Worm (Caenorhabditis elegans) whole organism, mixed stage, embryonic: ENCODE measurements around the gene Y43F8B.28.

Experiments
- elt-1 ChIP-seq: sonication (generic microtip); optimal IDR thresholded peaks from 2 replicates; lab custom pipeline; 2017; ENCODE audit warnings: missing genetic modification characterization, mild to moderate bottlenecking, missing compliant biosample characterization, antibody characterized with exemption, moderate library complexity, borderline replicate concordance; ENCODE audit not compliant: insufficient read depth
- elt-3 ChIP-seq: fragments of 150-350 bp; optimal IDR thresholded peaks from 2 replicates; lab custom pipeline; 2014; ENCODE audit warnings: missing biosample characterization, missing genetic modification characterization
- lin-13 ChIP-seq: fragments of 150-350 bp; optimal IDR thresholded peaks from 2 replicates; lab custom pipeline; 2014; ENCODE audit warnings: missing biosample characterization, missing genetic modification characterization
- lsy-2 ChIP-seq: fragments of 150-350 bp; optimal IDR thresholded peaks from 2 replicates; lab custom pipeline; 2014; ENCODE audit warnings: missing biosample characterization, missing genetic modification characterization
- nhr-12 ChIP-seq: fragments of 150-350 bp; optimal IDR thresholded peaks from 2 replicates; lab custom pipeline; 2014; ENCODE audit warnings: missing biosample characterization, missing genetic modification characterization
- snpc-4 ChIP-seq: fragments of 150-350 bp; optimal IDR thresholded peaks from 2 replicates; lab custom pipeline; 2014; ENCODE audit warnings: missing biosample characterization, missing genetic modification characterization
- sptf-1 ChIP-seq: sonication (generic microtip); optimal IDR thresholded peaks from 2 replicates; lab custom pipeline; 2017; ENCODE audit warnings: mild to moderate bottlenecking, missing genetic modification characterization, moderate library complexity, missing compliant biosample characterization
- unc-62 ChIP-seq: fragments of 150-350 bp; optimal IDR thresholded peaks from 2 replicates; lab custom pipeline; 2014; ENCODE audit warnings: missing biosample characterization, missing genetic modification reagents, missing genetic modification characterization
- zip-8 ChIP-seq: fragments of 150-350 bp; optimal IDR thresholded peaks from 2 replicates; lab custom pipeline; 2014; ENCODE audit warnings: missing biosample characterization, missing genetic modification characterization
- ztf-11 ChIP-seq: fragments of 150-350 bp; optimal IDR thresholded peaks from 2 replicates; lab custom pipeline; 2014; ENCODE audit warnings: missing biosample characterization, missing genetic modification characterization

DNA sequence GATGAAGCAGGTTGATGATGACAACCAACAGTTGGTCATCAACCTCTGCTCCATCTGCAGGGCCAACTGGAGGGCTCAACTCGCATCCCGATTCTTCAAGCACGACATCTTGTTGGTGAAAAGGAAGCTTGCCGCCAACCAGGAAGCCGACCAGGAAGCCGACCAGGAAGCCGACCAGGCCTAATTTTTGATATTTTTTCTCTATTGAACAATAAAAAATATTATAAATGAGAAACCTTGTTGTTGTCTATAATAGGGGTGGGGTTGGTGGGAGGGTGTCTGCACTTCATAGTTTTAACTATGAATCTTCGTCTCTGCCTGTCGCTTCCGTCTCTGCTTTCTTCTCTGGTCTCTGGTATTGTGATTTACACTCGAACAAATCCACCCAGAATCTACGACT is 571 bp downstream of the Y43F8B.28 start, which contains the start of gene Y43F8B.18:
- no peak for TF ChIP-seq elt-3 (tag; lab: Kevin White, UChicago)
- no peak for TF ChIP-seq ztf-11 (tag; lab: Kevin White, UChicago)
- TF ChIP-seq lsy-2, result no peak
- no peak for TF ChIP-seq nhr-12 (tag; lab: Kevin White, UChicago)
- no peak for TF ChIP-seq zip-8 (tag; lab: Kevin White, UChicago)
- TF ChIP-seq elt-1 (tag; lab: Kevin White, UChicago), result no peak
- TF ChIP-seq snpc-4 (tag; lab: Kevin White, UChicago), result no peak
- no peak for TF ChIP-seq unc-62 (GFP tag; lab: Kevin White, UChicago)
- TF ChIP-seq lin-13 (tag; lab: Kevin White, UChicago), result no peak
- no peak for TF ChIP-seq sptf-1 (tag; lab: Kevin White, UChicago)
